Fruit fly (Drosophila melanogaster): Measurements from ENCODE around the gene Rab3GAP1.

The Rab3GAP1 gene

dm6 chr2L:1568631-1569030, 42.3 kb downstream of the Rab3GAP1 start (continued):
- TF ChIP-seq esn (GFP tag; optimal IDR thresholded peaks at IDR 0.05): peak; percentile 51
- TF ChIP-seq CG8632 (GFP tag; optimal IDR thresholded peaks at IDR 0.05): peak; percentile 18
- no peak for TF ChIP-seq fkh (GFP tag; optimal IDR thresholded peaks at IDR 0.05)
- no peak for TF ChIP-seq CG10669 (GFP tag; optimal IDR thresholded peaks at IDR 0.05)
- TF ChIP-seq CG11762 (GFP tag; optimal IDR thresholded peaks at IDR 0.05; ENCODE audit: insufficient read depth): no peak
- TF ChIP-seq Sox14 (GFP tag; optimal IDR thresholded peaks at IDR 0.05): peak; percentile 31
- TF ChIP-seq CG8119 (GFP tag; IDR thresholded peaks at IDR 0.05): no peak
- TF ChIP-seq CG3032 (tag; optimal IDR thresholded peaks at IDR 0.05): no peak
- peak; percentile 27 for TF ChIP-seq CG7368 (GFP tag; optimal IDR thresholded peaks at IDR 0.05)
- TF ChIP-seq spab (GFP tag; optimal IDR thresholded peaks at IDR 0.05): no peak
- no peak for TF ChIP-seq CG9139 (GFP tag; optimal IDR thresholded peaks at IDR 0.05)
- TF ChIP-seq fd59A (GFP tag; optimal IDR thresholded peaks at IDR 0.05): no peak
- no peak for TF ChIP-seq CG6808 (GFP tag; optimal IDR thresholded peaks at IDR 0.05)

DNA sequence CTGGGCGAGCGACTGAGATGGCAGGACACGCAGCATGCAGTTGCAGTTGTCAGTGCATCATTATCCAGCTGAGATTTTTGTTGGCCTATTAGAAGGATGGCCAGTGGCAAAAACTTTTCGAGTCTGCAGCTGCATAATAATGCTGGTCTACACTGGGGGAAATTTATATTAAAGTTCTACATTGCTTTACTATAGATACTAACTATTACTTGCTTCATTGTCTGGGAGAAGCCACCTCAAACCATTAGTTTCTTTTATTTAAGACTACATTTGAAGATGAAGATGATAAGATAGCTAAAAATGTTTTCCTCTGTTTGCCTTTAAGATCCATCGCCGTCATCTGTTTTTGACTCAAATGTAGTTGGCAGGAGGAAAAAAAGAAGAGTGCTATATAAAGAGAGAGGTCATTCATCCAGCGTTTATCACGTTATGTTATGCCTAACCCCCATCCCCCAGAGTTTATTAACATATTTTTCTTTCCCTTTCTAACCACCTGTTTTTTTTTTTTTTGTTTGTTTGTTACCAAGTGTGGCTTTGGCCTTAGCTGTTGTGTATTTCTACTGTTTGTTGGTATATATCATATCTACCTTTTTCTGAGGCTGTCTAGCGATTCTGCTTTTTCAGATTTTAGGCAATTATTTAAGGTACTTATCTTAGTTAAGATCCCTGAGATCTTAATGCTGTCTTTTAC, 51.0 kb downstream of the Rab3GAP1 start:
- no peak for TF ChIP-seq Lpt (GFP tag; optimal IDR thresholded peaks at IDR 0.05)
- TF ChIP-seq lz (GFP tag; optimal IDR thresholded peaks at IDR 0.05): no peak
- no peak for TF ChIP-seq dsx (GFP tag; optimal IDR thresholded peaks at IDR 0.05; ENCODE audit: poor library complexity, severe bottlenecking)
- no peak for TF ChIP-seq Hr38 (GFP tag; optimal IDR thresholded peaks at IDR 0.05)
- TF ChIP-seq Ets96B (tag; optimal IDR thresholded peaks at IDR 0.05): no peak
- TF ChIP-seq Blimp-1 (GFP tag; optimal IDR thresholded peaks at IDR 0.05): no peak
- peak; percentile 73 for TF ChIP-seq Eip78C (GFP tag)
- peak; percentile 49 for TF ChIP-seq fkh (GFP tag; optimal IDR thresholded peaks at IDR 0.05)
- no peak for TF ChIP-seq eg (GFP tag; IDR thresholded peaks at IDR 0.05)
- TF ChIP-seq fd85E (GFP tag; optimal IDR thresholded peaks at IDR 0.05): no peak
- no peak for TF ChIP-seq spab (GFP tag; optimal IDR thresholded peaks at IDR 0.05)
- TF ChIP-seq CG6163 (GFP tag; IDR thresholded peaks at IDR 0.05): no peak
- no peak for TF ChIP-seq Smox (GFP tag; optimal IDR thresholded peaks at IDR 0.05)
- TF ChIP-seq CG32006 (GFP tag; optimal IDR thresholded peaks at IDR 0.05): peak; percentile 31
- no peak for TF ChIP-seq ss (GFP tag; optimal IDR thresholded peaks at IDR 0.05)
- peak; percentile 14 for TF ChIP-seq CG3919 (GFP tag; optimal IDR thresholded peaks at IDR 0.05)
- TF ChIP-seq CG15336 (GFP tag; IDR thresholded peaks at IDR 0.05): no peak
- TF ChIP-seq Sox102F (GFP tag; optimal IDR thresholded peaks at IDR 0.05): no peak

DNA sequence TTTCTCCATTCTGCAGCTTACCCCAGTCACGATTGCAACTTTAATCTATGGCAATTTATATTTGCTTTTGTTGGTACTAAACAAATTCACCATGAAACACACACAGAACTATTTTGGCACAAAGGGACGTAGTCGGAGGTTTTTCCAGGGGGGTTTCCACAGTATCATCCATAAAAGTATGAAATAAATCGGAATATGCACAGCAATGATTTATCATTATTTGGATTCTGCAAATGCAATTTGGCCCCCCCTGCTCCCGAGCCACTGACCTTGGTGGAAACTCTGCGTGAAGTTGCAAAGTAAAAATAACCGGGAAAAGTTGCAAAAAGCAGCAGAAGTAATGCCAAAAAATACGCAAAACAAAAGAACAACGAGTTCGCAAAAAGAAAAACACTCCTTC, 53.0 kb downstream of the Rab3GAP1 start:
- TF ChIP-seq CG6276 (GFP tag; optimal IDR thresholded peaks at IDR 0.05) (peak; percentile 51), CG6854 (GFP tag; optimal IDR thresholded peaks at IDR 0.05) (no peak), Hr4 (GFP tag; optimal IDR thresholded peaks at IDR 0.05) (peak; percentile 60), CG11762 (GFP tag; optimal IDR thresholded peaks at IDR 0.05; ENCODE audit: insufficient read depth) (peak; percentile 23), eg (GFP tag; IDR thresholded peaks at IDR 0.05) (peak; percentile 75), Gug (GFP tag; IDR thresholded peaks at IDR 0.05) (peak; percentile 58), OdsH (GFP tag; optimal IDR thresholded peaks at IDR 0.05) (peak; percentile 47), dac (GFP tag; optimal IDR thresholded peaks at IDR 0.05) (peak; percentile 35), CG11294 (GFP tag; IDR thresholded peaks at IDR 0.05) (no peak), Smox (GFP tag; optimal IDR thresholded peaks at IDR 0.05) (no peak), lz (GFP tag; optimal IDR thresholded peaks at IDR 0.05) (no peak), topi (GFP tag; optimal IDR thresholded peaks at IDR 0.05) (no peak), CG32006 (GFP tag; optimal IDR thresholded peaks at IDR 0.05) (peak; percentile 54), pdm3 (GFP tag; optimal IDR thresholded peaks at IDR 0.05) (peak; percentile 7), CG10631 (GFP tag; optimal IDR thresholded peaks at IDR 0.05) (peak; percentile 4), CG8119 (GFP tag; IDR thresholded peaks at IDR 0.05) (0 out of 3 replicates have a peak, but pooled peaks have one; percentile 32)

Data from whole organism, prepupa.